Worm (Caenorhabditis elegans) whole organism, midembryonic: Measurements from ENCODE around the gene C35A5.10.

Experiments
- flt-1 ChIP-seq: fragments of 200-800 bp; sonication (Bioruptor generic); IDR thresholded peaks from 2 replicates; pipeline ENCODE4 v1.3.6; 2022; ENCODE audit warnings: missing genetic modification characterization, missing compliant biosample characterization
- tab-1 ChIP-seq: fragments of 200-800 bp; sonication (Bioruptor generic); IDR thresholded peaks from 2 replicates; pipeline ENCODE4 v1.3.6; 2022; ENCODE audit warnings: missing genetic modification characterization, missing compliant biosample characterization

DNA sequence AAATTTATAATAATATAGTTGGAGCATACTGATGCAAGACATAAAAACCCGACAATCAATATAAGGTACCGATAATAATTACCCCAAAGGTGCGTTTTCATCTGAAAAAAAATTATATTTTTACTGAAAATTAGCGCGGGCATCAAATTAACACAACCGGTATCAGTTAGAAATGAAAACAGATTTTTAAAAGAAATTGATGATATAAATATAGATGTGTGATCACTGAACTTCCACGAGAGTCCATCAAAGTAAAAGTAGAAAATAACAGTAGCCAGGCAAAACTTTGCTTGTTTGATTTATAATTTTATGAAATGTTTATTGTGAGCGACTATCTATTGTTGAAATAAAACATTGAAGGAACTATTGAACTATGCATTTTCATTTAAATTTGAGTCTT lies 2.7 kb upstream of the C35A5.10 start, which contains the start of gene C35A5.3:
- TF ChIP-seq tab-1 (GFP tag; lab: Robert Waterston, UW) (no peak), flt-1 (no peak)
